Worm (Caenorhabditis elegans): ENCODE measurements around the gene ZK418.13.

The ZK418.13 gene

ce11 chrIII:7100001-7100400 lies 23.7 kb upstream of the ZK418.13 start, which contains the start of gene ZK418.11:
ZK418.11 (plus strand) TSS chrIII:7100289.
- TF ChIP-seq hlh-15 (tag; optimal IDR thresholded peaks at IDR 0.05) (no peak), nfya-1 (tag; optimal IDR thresholded peaks at IDR 0.05) (no peak), pax-1 (tag; optimal IDR thresholded peaks at IDR 0.05) (no peak), C38D4.7 (GFP tag; optimal IDR thresholded peaks at IDR 0.05) (no peak), tbx-7 (tag; optimal IDR thresholded peaks at IDR 0.05) (no peak), ama-1 (optimal IDR thresholded peaks at IDR 0.05) (no peak), ttx-3 (tag; optimal IDR thresholded peaks at IDR 0.05) (no peak), fax-1 (tag; optimal IDR thresholded peaks at IDR 0.05) (no peak), ceh-45 (GFP tag; IDR thresholded peaks at IDR 0.05) (no peak), odd-2 (tag; optimal IDR thresholded peaks at IDR 0.05) (no peak), pag-3 (tag; optimal IDR thresholded peaks at IDR 0.05; ENCODE audit: borderline replicate concordance) (no peak), lim-6 (tag; optimal IDR thresholded peaks at IDR 0.05) (no peak), lin-11 (tag; optimal IDR thresholded peaks at IDR 0.05) (no peak), npax-4 (tag; optimal IDR thresholded peaks at IDR 0.05) (no peak), sox-4 (tag; optimal IDR thresholded peaks at IDR 0.05) (no peak), ceh-19 (GFP tag; optimal IDR thresholded peaks at IDR 0.05) (no peak)

DNA sequence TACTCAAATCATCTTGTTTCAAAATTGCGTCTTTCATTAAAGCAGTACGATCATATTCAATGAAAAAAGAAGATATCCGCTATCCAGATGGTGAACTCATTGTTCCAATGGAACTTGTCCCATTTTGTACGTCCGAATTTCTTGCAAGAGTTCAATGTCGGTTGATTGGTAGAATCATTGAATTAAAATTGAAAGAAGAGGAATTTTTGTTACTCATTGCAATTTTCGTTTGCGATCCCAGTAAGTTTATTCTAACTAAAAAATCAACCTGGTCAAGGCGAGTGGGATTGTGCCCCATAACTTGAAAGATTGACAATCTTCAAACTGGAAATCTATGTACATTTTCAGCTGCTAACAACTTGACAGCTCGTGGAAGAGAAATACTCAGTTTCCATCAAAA lies 20.2 kb upstream of the ZK418.13 start:
- TF ChIP-seq F13H6.1 (tag; optimal IDR thresholded peaks at IDR 0.05) (no peak), Y22D7AL.16 (tag; optimal IDR thresholded peaks at IDR 0.05) (no peak), K09A11.1 (tag; optimal IDR thresholded peaks at IDR 0.05; ENCODE audit: insufficient read depth) (no peak), unc-86 (tag; optimal IDR thresholded peaks at IDR 0.05) (no peak), ahr-1 (tag; optimal IDR thresholded peaks at IDR 0.05) (no peak), dmd-4 (tag; optimal IDR thresholded peaks at IDR 0.05; ENCODE audit: borderline replicate concordance) (no peak), unc-55 (GFP tag; optimal IDR thresholded peaks at IDR 0.05) (no peak), gmeb-2 (tag; optimal IDR thresholded peaks at IDR 0.05) (no peak), pag-3 (tag; optimal IDR thresholded peaks at IDR 0.05; ENCODE audit: borderline replicate concordance) (no peak), odd-2 (tag; optimal IDR thresholded peaks at IDR 0.05) (no peak), ref-2 (tag; optimal IDR thresholded peaks at IDR 0.05) (no peak), pros-1 (tag; optimal IDR thresholded peaks at IDR 0.05) (no peak), elt-2 (tag; optimal IDR thresholded peaks at IDR 0.05) (no peak), ceh-19 (GFP tag; optimal IDR thresholded peaks at IDR 0.05) (no peak), pat-9 (tag; optimal IDR thresholded peaks at IDR 0.05) (no peak), ceh-18 (tag; optimal IDR thresholded peaks at IDR 0.05) (no peak), hlh-15 (tag; optimal IDR thresholded peaks at IDR 0.05) (no peak), hlh-6 (tag; optimal IDR thresholded peaks at IDR 0.05) (no peak), hlh-13 (GFP tag; optimal IDR thresholded peaks at IDR 0.05) (no peak), sdc-2 (tag; optimal IDR thresholded peaks at IDR 0.05) (no peak)

- TF ChIP-seq nfya-1 (tag; optimal IDR thresholded peaks at IDR 0.05) (no peak), ceh-34 (tag; optimal IDR thresholded peaks at IDR 0.05) (no peak), ceh-2 (tag; optimal IDR thresholded peaks at IDR 0.05) (no peak), ceh-22 (tag; optimal IDR thresholded peaks at IDR 0.05) (no peak), fax-1 (tag; optimal IDR thresholded peaks at IDR 0.05) (no peak), madf-2 (tag; optimal IDR thresholded peaks at IDR 0.05) (no peak), hlh-15 (tag; optimal IDR thresholded peaks at IDR 0.05) (no peak), ceh-18 (tag; optimal IDR thresholded peaks at IDR 0.05) (no peak), ahr-1 (tag; optimal IDR thresholded peaks at IDR 0.05) (no peak), pha-2 (tag; optimal IDR thresholded peaks at IDR 0.05) (no peak), unc-42 (tag; optimal IDR thresholded peaks at IDR 0.05) (no peak), nhr-11 (tag; optimal IDR thresholded peaks at IDR 0.05) (no peak), ttx-3 (tag; optimal IDR thresholded peaks at IDR 0.05) (no peak), ceh-19 (GFP tag; optimal IDR thresholded peaks at IDR 0.05) (no peak), pha-4 (tag; optimal IDR thresholded peaks at IDR 0.05) (no peak), tbx-7 (tag; optimal IDR thresholded peaks at IDR 0.05) (no peak), fkh-6 (tag; optimal IDR thresholded peaks at IDR 0.05) (no peak)
Observed at ce11 chrIII:7095156-7095555, 18.9 kb upstream of the ZK418.13 start, which contains the start of gene nhr-9. nhr-9 (plus strand) TSS chrIII:7095462.

Data from whole organism, late embryonic.